Worm (Caenorhabditis elegans) whole organism, L4 larva: Measurements from ENCODE around the gene ser-7.

Experiments
- F10B5.3 ChIP-seq: sonication (generic microtip); optimal IDR thresholded peaks from 2 replicates; lab custom pipeline; 2016; ENCODE audit warnings: mild to moderate bottlenecking, missing genetic modification characterization, missing compliant biosample characterization
- F44E2.7 ChIP-seq: fragments of 200-800 bp; sonication (Bioruptor generic); IDR thresholded peaks from 2 replicates; pipeline ENCODE4 v2.1.2; 2022; ENCODE audit warnings: missing genetic modification characterization, missing compliant biosample characterization
- F49E8.2 ChIP-seq: sonication (generic microtip); optimal IDR thresholded peaks from 2 replicates; lab custom pipeline; 2016; ENCODE audit warnings: missing compliant biosample characterization, mild to moderate bottlenecking, missing genetic modification characterization, borderline replicate concordance
- R02D3.7 ChIP-seq: fragments of 150-350 bp; sonication (generic microtip); optimal IDR thresholded peaks from 3 replicates; lab custom pipeline; 2014; ENCODE audit warnings: missing biosample characterization, missing genetic modification characterization
- T20F7.1 ChIP-seq: fragments of 200-800 bp; sonication (Bioruptor generic); optimal IDR thresholded peaks from 2 replicates; lab custom pipeline; 2018; ENCODE audit warnings: mild to moderate bottlenecking, missing genetic modification characterization, missing compliant biosample characterization
- Y48G9A.11 ChIP-seq: fragments of 200-800 bp; sonication (Bioruptor generic); IDR thresholded peaks from 2 replicates; pipeline ENCODE4 v1.3.6; 2022; ENCODE audit warnings: missing genetic modification reagents, missing genetic modification characterization, missing compliant biosample characterization
- Y75B8A.6 ChIP-seq: fragments of 200-800 bp; sonication (Bioruptor generic); IDR thresholded peaks from 2 replicates; pipeline ENCODE4 v1.3.6; 2022; ENCODE audit warnings: missing genetic modification reagents, missing genetic modification characterization, missing compliant biosample characterization
- ZK337.2 ChIP-seq: fragments of 200-800 bp; sonication (Bioruptor generic); IDR thresholded peaks from 2 replicates; pipeline ENCODE4 v1.3.6; 2022; ENCODE audit warnings: missing genetic modification reagents, missing genetic modification characterization, missing compliant biosample characterization
- ama-1 ChIP-seq: fragments of 150-350 bp; optimal IDR thresholded peaks from 2 replicates; lab custom pipeline; 2014; ENCODE audit warnings: inconsistent platforms, mixed read lengths
- arid-1 ChIP-seq: fragments of 200-800 bp; sonication (Bioruptor generic); conservative IDR thresholded peaks from 2 replicates; pipeline ENCODE4 v1.3.6; 2022; ENCODE audit warnings: missing genetic modification reagents, missing genetic modification characterization, missing compliant biosample characterization
- attf-4 ChIP-seq: sonication (generic microtip); optimal IDR thresholded peaks from 3 replicates; lab custom pipeline; 2017; ENCODE audit warnings: missing biosample characterization, missing genetic modification characterization
- ceh-20 ChIP-seq: fragments of 200-800 bp; sonication (Bioruptor generic); IDR thresholded peaks from 2 replicates; pipeline ENCODE4 v1.3.6; 2022; ENCODE audit warnings: missing genetic modification reagents, missing genetic modification characterization, missing compliant biosample characterization
- ceh-28 ChIP-seq: fragments of 150-350 bp; optimal IDR thresholded peaks from 2 replicates; lab custom pipeline; 2014; ENCODE audit warnings: missing biosample characterization, missing genetic modification reagents, missing genetic modification characterization
- ceh-62 ChIP-seq: sonication (generic microtip); optimal IDR thresholded peaks from 2 replicates; lab custom pipeline; 2017; ENCODE audit warnings: missing biosample characterization, missing genetic modification characterization
- ces-1 ChIP-seq: fragments of 150-350 bp; sonication (generic microtip); optimal IDR thresholded peaks from 4 replicates; lab custom pipeline; 2014; ENCODE audit warnings: missing biosample characterization, missing genetic modification reagents, missing genetic modification characterization
- cey-2 ChIP-seq: sonication (generic microtip); optimal IDR thresholded peaks from 3 replicates; lab custom pipeline; 2017; ENCODE audit warnings: missing genetic modification characterization, mild to moderate bottlenecking, missing compliant biosample characterization, antibody characterized with exemption, borderline replicate concordance; ENCODE audit not compliant: insufficient read depth
- ctbp-1 ChIP-seq: fragments of 200-800 bp; sonication (Bioruptor generic); IDR thresholded peaks from 2 replicates; pipeline ENCODE4 v1.3.6; 2022; ENCODE audit warnings: missing genetic modification reagents, missing genetic modification characterization, missing compliant biosample characterization
- daf-16 ChIP-seq, 3 experiments: sonication (generic microtip); optimal IDR thresholded peaks; 2 replicates each; lab custom pipeline; 2016 to 2017; ENCODE audit warnings: missing genetic modification characterization in 3 of 3, missing genetic modification reagents in 3 of 3, mild to moderate bottlenecking in 2 of 3, missing compliant biosample characterization in 2 of 3, missing biosample characterization in 1 of 3, moderate library complexity in 1 of 3
- daf-19 ChIP-seq: fragments of 200-800 bp; sonication (Bioruptor generic); conservative IDR thresholded peaks from 2 replicates; pipeline ENCODE4 v1.3.6; 2022; ENCODE audit warnings: missing genetic modification characterization, missing compliant biosample characterization
- daf-8 ChIP-seq: fragments of 200-800 bp; sonication (Bioruptor generic); IDR thresholded peaks from 2 replicates; pipeline ENCODE4 v1.3.6; 2022; ENCODE audit warnings: missing genetic modification characterization, missing compliant biosample characterization
- dmd-6 ChIP-seq: fragments of 200-800 bp; sonication (Bioruptor generic); IDR thresholded peaks from 2 replicates; pipeline ENCODE4 v1.3.6; 2022; ENCODE audit warnings: missing genetic modification reagents, missing genetic modification characterization, missing compliant biosample characterization
- dve-1 ChIP-seq: sonication (generic microtip); optimal IDR thresholded peaks from 2 replicates; lab custom pipeline; 2017; ENCODE audit warnings: antibody characterized with exemption, mild to moderate bottlenecking, missing genetic modification characterization, missing compliant biosample characterization; ENCODE audit not compliant: insufficient read depth
- egl-27 ChIP-seq: sonication (generic microtip); optimal IDR thresholded peaks from 3 replicates; lab custom pipeline; 2017; ENCODE audit warnings: missing biosample characterization, missing genetic modification reagents, missing genetic modification characterization
- fkh-10 ChIP-seq: fragments of 150-350 bp; optimal IDR thresholded peaks from 2 replicates; lab custom pipeline; 2014; ENCODE audit warnings: missing biosample characterization, missing genetic modification reagents, missing genetic modification characterization
- gei-8 ChIP-seq: fragments of 200-800 bp; sonication (Bioruptor generic); optimal IDR thresholded peaks from 2 replicates; lab custom pipeline; 2018; ENCODE audit warnings: mild to moderate bottlenecking, missing genetic modification characterization, missing compliant biosample characterization
- hif-1 ChIP-seq, 2 experiments: sonication (generic microtip); optimal IDR thresholded peaks; 2 replicates each; lab custom pipeline; 2016 to 2017; ENCODE audit warnings: missing compliant biosample characterization in 2 of 2, missing genetic modification characterization in 2 of 2, missing genetic modification reagents in 2 of 2, missing genotype in 2 of 2, mild to moderate bottlenecking in 1 of 2
- hlh-11 ChIP-seq: fragments of 200-800 bp; sonication (Bioruptor generic); optimal IDR thresholded peaks from 2 replicates; lab custom pipeline; 2018; ENCODE audit warnings: mild to moderate bottlenecking, missing genetic modification characterization, missing compliant biosample characterization
- hlh-30 ChIP-seq: sonication (generic microtip); optimal IDR thresholded peaks from 2 replicates; lab custom pipeline; 2017; ENCODE audit warnings: antibody characterized with exemption, mild to moderate bottlenecking, missing genetic modification characterization, missing compliant biosample characterization; ENCODE audit not compliant: insufficient read depth
- jun-1 ChIP-seq: fragments of 150-350 bp; optimal IDR thresholded peaks from 2 replicates; lab custom pipeline; 2014; ENCODE audit warnings: missing biosample characterization, missing genetic modification reagents, missing genetic modification characterization
- lim-7 ChIP-seq: fragments of 200-800 bp; sonication (Bioruptor generic); IDR thresholded peaks from 2 replicates; pipeline ENCODE4 v1.3.6; 2022; ENCODE audit warnings: missing genetic modification characterization, missing compliant biosample characterization
- lin-1 ChIP-seq: fragments of 200-800 bp; sonication (Bioruptor generic); IDR thresholded peaks from 2 replicates; pipeline ENCODE4 v1.3.6; 2022; ENCODE audit warnings: missing genetic modification reagents, missing genetic modification characterization, missing compliant biosample characterization
- mdt-29 ChIP-seq: fragments of 200-800 bp; sonication (Bioruptor generic); IDR thresholded peaks from 2 replicates; pipeline ENCODE4 v1.3.6; 2022; ENCODE audit warnings: missing genetic modification reagents, missing genetic modification characterization, missing compliant biosample characterization
- mep-1 ChIP-seq: fragments of 150-350 bp; sonication (generic microtip); optimal IDR thresholded peaks from 3 replicates; lab custom pipeline; 2014; ENCODE audit warnings: missing biosample characterization, missing genetic modification characterization
- mes-2 ChIP-seq: sonication (generic microtip); optimal IDR thresholded peaks from 2 replicates; lab custom pipeline; 2016; ENCODE audit warnings: missing genotype, mild to moderate bottlenecking, missing genetic modification characterization, missing compliant biosample characterization; ENCODE audit not compliant: poor library complexity, severe bottlenecking
- mxl-2 ChIP-seq: fragments of 200-800 bp; sonication (Bioruptor generic); conservative IDR thresholded peaks from 2 replicates; pipeline ENCODE4 v1.3.6; 2022; ENCODE audit warnings: missing genetic modification reagents, missing genetic modification characterization, missing compliant biosample characterization
- nhr-10 ChIP-seq: fragments of 150-350 bp; optimal IDR thresholded peaks from 2 replicates; lab custom pipeline; 2014; ENCODE audit warnings: missing biosample characterization, missing genetic modification characterization
- nhr-6 ChIP-seq: fragments of 150-350 bp; optimal IDR thresholded peaks from 2 replicates; lab custom pipeline; 2014; ENCODE audit warnings: missing biosample characterization, missing genetic modification characterization
- nhr-76 ChIP-seq: fragments of 150-350 bp; optimal IDR thresholded peaks from 2 replicates; lab custom pipeline; 2014; ENCODE audit warnings: missing biosample characterization, missing genetic modification characterization
- nhr-77 ChIP-seq: fragments of 150-350 bp; optimal IDR thresholded peaks from 2 replicates; lab custom pipeline; 2014; ENCODE audit warnings: missing biosample characterization, missing genetic modification characterization
- pha-4 ChIP-seq, 2 experiments: fragments of 150-350 bp in 1 of 2; fragments of 200-800 bp in 1 of 2; sonication (Bioruptor generic) in 1 of 2; IDR thresholded peaks in 1 of 2; optimal IDR thresholded peaks in 1 of 2; 2 replicates each; pipeline versions ENCODE4 v1.3.6 to Lab custom; 2014 to 2022; ENCODE audit warnings: missing genetic modification characterization in 2 of 2, missing genetic modification reagents in 2 of 2, missing biosample characterization in 1 of 2, missing compliant biosample characterization in 1 of 2
- saeg-2 ChIP-seq: fragments of 200-800 bp; sonication (Bioruptor generic); IDR thresholded peaks from 2 replicates; pipeline ENCODE4 v1.3.6; 2022; ENCODE audit warnings: missing genetic modification reagents, missing genetic modification characterization, missing compliant biosample characterization
- skn-1 ChIP-seq: fragments of 150-350 bp; optimal IDR thresholded peaks from 2 replicates; lab custom pipeline; 2014; ENCODE audit warnings: missing biosample characterization, missing genetic modification characterization
- snpc-4 ChIP-seq: fragments of 150-350 bp; optimal IDR thresholded peaks from 2 replicates; lab custom pipeline; 2014; ENCODE audit warnings: missing biosample characterization, missing genetic modification characterization
- spr-1 ChIP-seq: sonication (generic microtip); optimal IDR thresholded peaks from 2 replicates; lab custom pipeline; 2016; ENCODE audit warnings: mild to moderate bottlenecking, missing genetic modification characterization, missing compliant biosample characterization
- tra-1 ChIP-seq: fragments of 200-800 bp; sonication (Bioruptor generic); IDR thresholded peaks from 2 replicates; pipeline ENCODE4 v1.3.6; 2022; ENCODE audit warnings: missing genetic modification reagents, missing genetic modification characterization, missing compliant biosample characterization
- unc-130 ChIP-seq: sonication (generic microtip); optimal IDR thresholded peaks from 2 replicates; lab custom pipeline; 2016; ENCODE audit warnings: missing genetic modification reagents, missing genetic modification characterization, missing compliant biosample characterization
- vab-7 ChIP-seq: fragments of 200-800 bp; sonication (Bioruptor generic); IDR thresholded peaks from 2 replicates; pipeline ENCODE4 v1.3.6; 2022; ENCODE audit warnings: missing genetic modification reagents, missing genetic modification characterization, missing compliant biosample characterization
- zfp-2 ChIP-seq: sonication (generic microtip); optimal IDR thresholded peaks from 2 replicates; lab custom pipeline; 2016; ENCODE audit warnings: mild to moderate bottlenecking, missing genetic modification characterization, missing compliant biosample characterization
- zip-2 ChIP-seq: fragments of 150-350 bp; optimal IDR thresholded peaks from 2 replicates; lab custom pipeline; 2014; ENCODE audit warnings: missing biosample characterization, missing genetic modification characterization
- ztf-11 ChIP-seq: fragments of 150-350 bp; optimal IDR thresholded peaks from 2 replicates; lab custom pipeline; 2014; ENCODE audit warnings: missing biosample characterization, missing genetic modification characterization

ser-7 gene

DNA sequence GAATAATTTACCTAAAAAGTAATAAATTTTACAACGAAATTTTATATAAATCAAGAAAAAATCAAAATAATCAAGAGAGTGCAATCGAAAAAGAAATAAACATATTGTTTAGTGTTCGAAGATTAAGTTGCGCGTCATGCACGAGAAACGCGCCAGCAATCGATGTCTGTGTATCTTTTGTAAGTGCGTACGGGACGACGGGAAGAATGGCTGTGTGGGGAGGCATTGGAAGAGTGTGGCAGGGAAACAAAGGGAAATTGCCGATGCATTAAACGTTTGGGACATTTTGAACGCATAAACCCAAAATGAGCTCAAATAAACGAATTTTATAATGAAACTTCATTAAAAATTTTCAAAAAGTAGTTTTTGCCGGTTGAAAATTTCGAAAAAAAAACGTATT is 13.8 kb downstream of the ser-7 start, which contains the start of gene immt-1 (continued):
- TF ChIP-seq fkh-10: peak; percentile 44
- TF ChIP-seq arid-1 (GFP tag; lab: Robert Waterston, UW): no peak
- TF ChIP-seq F10B5.3 (tag; lab: Kevin White, UChicago): no peak
- TF ChIP-seq mep-1 (tag; lab: Kevin White, UChicago): peak; percentile 92
- TF ChIP-seq pha-4 (GFP tag; IDR thresholded peaks at IDR 0.05; lab: Robert Waterston, UW): no peak
- peak; percentile 77 for TF ChIP-seq pha-4 (tag; optimal IDR thresholded peaks at IDR 0.05; lab: Kevin White, UChicago)
- TF ChIP-seq daf-19 (GFP tag; lab: Robert Waterston, UW): no peak
- peak; percentile 86 for TF ChIP-seq hlh-11 (tag; lab: Kevin White, UChicago)
- TF ChIP-seq ama-1 (lab: Kevin White, UChicago): no peak
- peak in 1 of 2 experiments; percentile 67 for TF ChIP-seq hif-1 (tag; optimal IDR thresholded peaks at IDR 0.05; lab: Kevin White, UChicago)
- TF ChIP-seq ceh-28 (tag; lab: Kevin White, UChicago): no peak
- TF ChIP-seq snpc-4 (tag; lab: Kevin White, UChicago): no peak
- peak; percentile 90 for TF ChIP-seq dve-1 (tag; lab: Kevin White, UChicago)
- no peak for TF ChIP-seq ceh-62 (tag; lab: Kevin White, UChicago)
- peak; percentile 65 for TF ChIP-seq hlh-30
- no peak for TF ChIP-seq F44E2.7 (GFP tag; lab: Robert Waterston, UW)
- no peak for TF ChIP-seq lin-1 (GFP tag; lab: Robert Waterston, UW)
- TF ChIP-seq R02D3.7: no peak
- no peak for TF ChIP-seq ztf-11 (tag; lab: Kevin White, UChicago)
- TF ChIP-seq saeg-2 (GFP tag; lab: Robert Waterston, UW): no peak
- TF ChIP-seq zip-2 (tag; lab: Kevin White, UChicago): no peak
- no peak for TF ChIP-seq ces-1 (GFP tag; lab: Kevin White, UChicago)
- 0 out of 2 replicates have a peak, but pooled peaks have one; percentile 31 for TF ChIP-seq tra-1
- TF ChIP-seq daf-16 (GFP tag; optimal IDR thresholded peaks at IDR 0.05; lab: Kevin White, UChicago): peak in 1 of 2 experiments; percentile 64
- TF ChIP-seq daf-16 (tag; optimal IDR thresholded peaks at IDR 0.05; lab: Kevin White, UChicago): peak; percentile 90
- no peak for TF ChIP-seq ZK337.2 (GFP tag; lab: Robert Waterston, UW)
- no peak for TF ChIP-seq zfp-2 (tag; lab: Kevin White, UChicago)
- TF ChIP-seq egl-27 (tag; lab: Kevin White, UChicago): no peak
- TF ChIP-seq mes-2 (tag; lab: Kevin White, UChicago): peak; percentile 89
- TF ChIP-seq skn-1: no peak
- TF ChIP-seq ctbp-1 (GFP tag; lab: Robert Waterston, UW): peak; percentile 53; the same call in 1 of the 2 replicates
- TF ChIP-seq ceh-20: no peak
- peak; percentile 31 for TF ChIP-seq spr-1 (tag; lab: Kevin White, UChicago)
- no peak for TF ChIP-seq vab-7 (GFP tag; lab: Robert Waterston, UW)
- TF ChIP-seq unc-130 (GFP tag; lab: Kevin White, UChicago): no peak
- no peak for TF ChIP-seq mdt-29 (GFP tag; lab: Robert Waterston, UW)
- no peak for TF ChIP-seq jun-1 (tag; lab: Kevin White, UChicago)
- TF ChIP-seq nhr-6 (tag; lab: Kevin White, UChicago): peak; percentile 82
- TF ChIP-seq daf-8 (GFP tag; lab: Robert Waterston, UW): no peak
- TF ChIP-seq nhr-77 (tag; lab: Kevin White, UChicago): peak; percentile 49
- no peak for TF ChIP-seq Y75B8A.6 (GFP tag; lab: Robert Waterston, UW)
- TF ChIP-seq cey-2 (tag; lab: Kevin White, UChicago): no peak
- TF ChIP-seq F49E8.2: no peak
- no peak for TF ChIP-seq attf-4 (tag; lab: Kevin White, UChicago)
- no peak for TF ChIP-seq nhr-76 (tag; lab: Kevin White, UChicago)
- TF ChIP-seq T20F7.1: peak; percentile 64
- no peak for TF ChIP-seq Y48G9A.11 (GFP tag; lab: Robert Waterston, UW)
- TF ChIP-seq lim-7 (GFP tag; lab: Robert Waterston, UW): no peak
- TF ChIP-seq mxl-2 (GFP tag; lab: Robert Waterston, UW): no peak
- peak; percentile 68; the same call in 1 of the 2 replicates for TF ChIP-seq dmd-6 (GFP tag; lab: Robert Waterston, UW)
- TF ChIP-seq gei-8 (GFP tag; lab: Kevin White, UChicago): no peak
- TF ChIP-seq nhr-10 (tag; lab: Kevin White, UChicago): no peak
